Worm (Caenorhabditis elegans) whole organism, L4 larva: Measurements from ENCODE around the gene dnpp-1.

Experiments used
- ama-1 ChIP-seq: fragments of 150-350 bp; optimal IDR thresholded peaks from 2 replicates; lab custom pipeline; 2014; ENCODE audit warnings: inconsistent platforms, mixed read lengths
- ceh-44 ChIP-seq: fragments of 200-800 bp; sonication (Bioruptor generic); IDR thresholded peaks from 2 replicates; pipeline ENCODE4 v1.3.6; 2022; ENCODE audit warnings: missing genetic modification reagents, missing genetic modification characterization, missing compliant biosample characterization
- cey-2 ChIP-seq: sonication (generic microtip); optimal IDR thresholded peaks from 3 replicates; lab custom pipeline; 2017; ENCODE audit warnings: missing genetic modification characterization, mild to moderate bottlenecking, missing compliant biosample characterization, antibody characterized with exemption, borderline replicate concordance; ENCODE audit not compliant: insufficient read depth
- dmd-6 ChIP-seq: fragments of 200-800 bp; sonication (Bioruptor generic); IDR thresholded peaks from 2 replicates; pipeline ENCODE4 v1.3.6; 2022; ENCODE audit warnings: missing genetic modification reagents, missing genetic modification characterization, missing compliant biosample characterization
- egl-27 ChIP-seq: sonication (generic microtip); optimal IDR thresholded peaks from 3 replicates; lab custom pipeline; 2017; ENCODE audit warnings: missing biosample characterization, missing genetic modification reagents, missing genetic modification characterization
- hlh-11 ChIP-seq: fragments of 200-800 bp; sonication (Bioruptor generic); optimal IDR thresholded peaks from 2 replicates; lab custom pipeline; 2018; ENCODE audit warnings: mild to moderate bottlenecking, missing genetic modification characterization, missing compliant biosample characterization
- lin-39 ChIP-seq: fragments of 150-350 bp; optimal IDR thresholded peaks from 2 replicates; lab custom pipeline; 2014; ENCODE audit warnings: missing biosample characterization, missing genetic modification reagents, missing genetic modification characterization
- mep-1 ChIP-seq: fragments of 150-350 bp; sonication (generic microtip); optimal IDR thresholded peaks from 3 replicates; lab custom pipeline; 2014; ENCODE audit warnings: missing biosample characterization, missing genetic modification characterization
- snpc-4 ChIP-seq: fragments of 150-350 bp; optimal IDR thresholded peaks from 2 replicates; lab custom pipeline; 2014; ENCODE audit warnings: missing biosample characterization, missing genetic modification characterization
- unc-62 ChIP-seq, 3 experiments: fragments of 150-350 bp in 1 of 3; sonication (generic microtip); optimal IDR thresholded peaks in 2 of 3; peaks in 1 of 3; 1 replicate in 1 of 3; 2 replicates in 2 of 3; lab custom pipeline; 2014 to 2017; ENCODE audit warnings: missing biosample characterization in 3 of 3, missing genetic modification characterization in 3 of 3, missing genetic modification reagents in 3 of 3, missing genotype in 1 of 3

- TF ChIP-seq ceh-44 (GFP tag; lab: Robert Waterston, UW): no peak
- no peak for TF ChIP-seq mep-1 (tag; lab: Kevin White, UChicago)
- peak; percentile 43; the same call in 1 of the 2 replicates for TF ChIP-seq dmd-6 (GFP tag; lab: Robert Waterston, UW)
- peak in 1 of 2 experiments; percentile 87 for TF ChIP-seq unc-62 (GFP tag; optimal IDR thresholded peaks at IDR 0.05 in 1 of 2; lab: Kevin White, UChicago)
- no peak for TF ChIP-seq unc-62 (tag; optimal IDR thresholded peaks at IDR 0.05; lab: Kevin White, UChicago)
- TF ChIP-seq ama-1 (lab: Kevin White, UChicago): no peak
- TF ChIP-seq hlh-11 (tag; lab: Kevin White, UChicago): peak; percentile 45
- no peak for TF ChIP-seq snpc-4 (tag; lab: Kevin White, UChicago)
- TF ChIP-seq lin-39 (tag; lab: Kevin White, UChicago): no peak
- TF ChIP-seq egl-27 (tag; lab: Kevin White, UChicago): no peak
- TF ChIP-seq cey-2: no peak
Observed at ce11 chrIII:5840277-5840676, 23.3 kb downstream of the dnpp-1 start.
